Worm (Caenorhabditis elegans): ENCODE results near the gene C34F6.7.

Gene C34F6.7

ce11 chrX:11250983-11251382 is 35.7 kb upstream of the C34F6.7 start:
- TF ChIP-seq daf-16 (GFP tag; optimal IDR thresholded peaks at IDR 0.05) (no peak), daf-16 (tag; optimal IDR thresholded peaks at IDR 0.05) (peak; percentile 40), pqm-1 (tag; optimal IDR thresholded peaks at IDR 0.05) (peak; percentile 13), ceh-44 (GFP tag; IDR thresholded peaks at IDR 0.05) (no peak), nhr-28 (tag; optimal IDR thresholded peaks at IDR 0.05) (peak; percentile 30)

ce11 chrX:11249392-11249791 is 34.1 kb upstream of the C34F6.7 start:
- TF ChIP-seq zip-2 (tag; optimal IDR thresholded peaks at IDR 0.05) (no peak), nhr-102 (tag; optimal IDR thresholded peaks at IDR 0.05) (no peak), lim-7 (GFP tag; IDR thresholded peaks at IDR 0.05) (no peak), lin-38 (GFP tag; IDR thresholded peaks at IDR 0.05) (no peak), skn-1 (tag; optimal IDR thresholded peaks at IDR 0.05) (no peak), aha-1 (tag) (peak; percentile 3), unc-39 (tag; optimal IDR thresholded peaks at IDR 0.05) (no peak), mdl-1 (tag; optimal IDR thresholded peaks at IDR 0.05) (peak in 1 of 2 experiments; percentile 36), daf-16 (GFP tag; optimal IDR thresholded peaks at IDR 0.05) (no peak), daf-16 (tag; optimal IDR thresholded peaks at IDR 0.05) (no peak), nhr-111 (GFP tag; optimal IDR thresholded peaks at IDR 0.05) (no peak)

DNA sequence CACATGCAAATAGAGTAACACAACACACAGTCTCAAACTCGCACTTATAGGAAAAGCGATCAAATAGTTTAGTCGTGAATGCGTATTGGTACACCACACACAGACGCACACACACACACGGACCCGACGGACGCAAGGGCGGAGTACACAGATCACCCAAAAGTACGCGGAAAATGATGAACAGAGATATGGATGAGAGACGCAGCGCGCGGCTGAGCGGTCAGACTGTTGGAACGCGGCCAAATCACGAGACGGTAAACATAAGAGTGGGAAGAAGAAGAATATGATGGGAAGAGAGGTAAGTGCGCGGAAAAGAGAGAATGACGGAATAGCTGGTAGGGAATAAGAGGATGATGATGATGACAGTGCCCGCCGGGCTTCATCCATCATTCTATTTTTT is 32.8 kb upstream of the C34F6.7 start:
- TF ChIP-seq T26A8.4 (GFP tag; IDR thresholded peaks at IDR 0.05) (no peak), daf-12 (tag; optimal IDR thresholded peaks at IDR 0.05) (no peak), lin-1 (GFP tag; IDR thresholded peaks at IDR 0.05) (no peak), saeg-2 (GFP tag; IDR thresholded peaks at IDR 0.05) (no peak), dmd-9 (GFP tag; IDR thresholded peaks at IDR 0.05) (no peak), nhr-77 (tag; optimal IDR thresholded peaks at IDR 0.05) (no peak), nhr-10 (tag; optimal IDR thresholded peaks at IDR 0.05) (no peak), zfp-3 (GFP tag; conservative IDR thresholded peaks at IDR 0.05) (no peak), D1046.2 (GFP tag; IDR thresholded peaks at IDR 0.05) (no peak), nhr-76 (tag; optimal IDR thresholded peaks at IDR 0.05) (no peak), lin-29 (GFP tag; IDR thresholded peaks at IDR 0.05) (0 out of 2 replicates have a peak, but pooled peaks have one; percentile 30), F37D6.2 (tag; optimal IDR thresholded peaks at IDR 0.05) (no peak), fos-1 (tag; optimal IDR thresholded peaks at IDR 0.05) (no peak), mxl-3 (GFP tag; optimal IDR thresholded peaks at IDR 0.05) (peak; percentile 67), mes-2 (tag; optimal IDR thresholded peaks at IDR 0.05; ENCODE audit: poor library complexity, severe bottlenecking) (no peak), ceh-44 (GFP tag; IDR thresholded peaks at IDR 0.05) (no peak), mdl-1 (tag; optimal IDR thresholded peaks at IDR 0.05) (peak; percentile 31 to 46), arid-1 (GFP tag; conservative IDR thresholded peaks at IDR 0.05) (no peak), nhr-28 (tag; optimal IDR thresholded peaks at IDR 0.05) (peak; percentile 55), egl-43 (GFP tag; IDR thresholded peaks at IDR 0.05) (no peak), nhr-11 (tag; optimal IDR thresholded peaks at IDR 0.05) (no peak), nhr-237 (tag; optimal IDR thresholded peaks at IDR 0.05) (no peak), ctbp-1 (GFP tag; IDR thresholded peaks at IDR 0.05) (no peak), mep-1 (tag; optimal IDR thresholded peaks at IDR 0.05) (no peak), ZK546.5 (tag; optimal IDR thresholded peaks at IDR 0.05) (no peak), madf-9 (GFP tag; conservative IDR thresholded peaks at IDR 0.05) (peak; percentile 87), Y5F2A.4 (GFP tag; optimal IDR thresholded peaks at IDR 0.05) (no peak), aha-1 (tag) (peak; percentile 37), Y75B8A.6 (GFP tag; IDR thresholded peaks at IDR 0.05) (no peak), spr-3 (GFP tag; optimal IDR thresholded peaks at IDR 0.05) (no peak), nhr-48 (tag; optimal IDR thresholded peaks at IDR 0.05) (peak; percentile 76), spr-1 (tag; optimal IDR thresholded peaks at IDR 0.05) (no peak), ztf-7 (tag; optimal IDR thresholded peaks at IDR 0.05) (no peak), daf-19 (GFP tag; conservative IDR thresholded peaks at IDR 0.05) (no peak), T20F7.1 (GFP tag; optimal IDR thresholded peaks at IDR 0.05) (no peak), php-3 (GFP tag; IDR thresholded peaks at IDR 0.05) (no peak), lim-7 (GFP tag; IDR thresholded peaks at IDR 0.05) (no peak), snpc-4 (tag; optimal IDR thresholded peaks at IDR 0.05) (no peak), gei-8 (GFP tag; optimal IDR thresholded peaks at IDR 0.05) (no peak), hlh-30 (tag; optimal IDR thresholded peaks at IDR 0.05; ENCODE audit: insufficient read depth) (peak; percentile 79), zip-2 (tag; optimal IDR thresholded peaks at IDR 0.05) (no peak)

All from whole organism, L4 larva.